Fruit fly (Drosophila melanogaster) whole organism, wandering third instar larva: ENCODE measurements around the gene CG8097.

Source experiments
- Abd-B ChIP-seq: fragments of >200 bp; optimal IDR thresholded peaks from 2 replicates; lab custom pipeline; 2017; ENCODE audit warnings: missing biosample characterization, missing genetic modification characterization
- h ChIP-seq: fragments of 200-800 bp; sonication (Bioruptor generic); optimal IDR thresholded peaks from 3 replicates; lab custom pipeline; 2016; ENCODE audit warnings: missing biosample characterization, mild to moderate bottlenecking, missing genetic modification characterization
- pan ChIP-seq: fragments of >200 bp; optimal IDR thresholded peaks from 2 replicates; lab custom pipeline; 2017

DNA sequence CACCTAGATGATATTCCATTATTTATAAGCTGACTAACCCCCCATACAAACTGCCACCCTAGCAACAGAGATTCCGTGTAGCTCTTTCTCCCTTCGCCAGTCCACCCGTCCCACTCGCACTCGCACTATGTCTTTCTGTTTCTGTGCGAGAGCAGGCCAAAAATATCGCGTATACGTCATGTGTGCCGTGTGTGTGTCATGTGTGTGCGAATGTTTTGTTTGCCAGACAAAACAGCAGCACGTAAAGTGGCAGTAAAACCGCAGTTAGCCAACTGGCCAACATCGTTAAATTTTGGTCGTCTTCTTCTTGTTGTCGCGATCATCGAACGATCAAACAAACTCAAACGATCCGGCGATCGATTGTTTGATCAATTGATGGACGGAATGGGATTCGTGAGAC lies 48.5 kb downstream of the CG8097 start:
- TF ChIP-seq pan (lab: Kevin White, UChicago) (no peak), h (GFP tag; lab: Kevin White, UChicago) (no peak), Abd-B (GFP tag; lab: Kevin White, UChicago) (no peak)
